Fruit fly (Drosophila melanogaster) whole organism: ENCODE measurements around the gene Ctu2.

Experiments used
- CG8478 ChIP-seq: fragments of >200 bp; optimal IDR thresholded peaks from 2 replicates; lab custom pipeline; 2018; ENCODE audit warnings: inconsistent platforms
- Dll ChIP-seq: fragments of >200 bp; optimal IDR thresholded peaks from 2 replicates; lab custom pipeline; 2017
- EcR ChIP-seq, 2 experiments: fragments of >200 bp; optimal IDR thresholded peaks; 2 replicates each; lab custom pipeline; 2017; ENCODE audit warnings: missing biosample characterization in 2 of 2, missing genetic modification characterization in 2 of 2, missing genetic modification reagents in 2 of 2
- pan ChIP-seq: fragments of >200 bp; optimal IDR thresholded peaks from 2 replicates; lab custom pipeline; 2017
- psq ChIP-seq: fragments of >200 bp; optimal IDR thresholded peaks from 2 replicates; lab custom pipeline; 2017
- usp ChIP-seq: fragments of >200 bp; optimal IDR thresholded peaks from 2 replicates; lab custom pipeline; 2017; ENCODE audit warnings: missing biosample characterization, missing genetic modification characterization, mixed read lengths

The Ctu2 gene

DNA sequence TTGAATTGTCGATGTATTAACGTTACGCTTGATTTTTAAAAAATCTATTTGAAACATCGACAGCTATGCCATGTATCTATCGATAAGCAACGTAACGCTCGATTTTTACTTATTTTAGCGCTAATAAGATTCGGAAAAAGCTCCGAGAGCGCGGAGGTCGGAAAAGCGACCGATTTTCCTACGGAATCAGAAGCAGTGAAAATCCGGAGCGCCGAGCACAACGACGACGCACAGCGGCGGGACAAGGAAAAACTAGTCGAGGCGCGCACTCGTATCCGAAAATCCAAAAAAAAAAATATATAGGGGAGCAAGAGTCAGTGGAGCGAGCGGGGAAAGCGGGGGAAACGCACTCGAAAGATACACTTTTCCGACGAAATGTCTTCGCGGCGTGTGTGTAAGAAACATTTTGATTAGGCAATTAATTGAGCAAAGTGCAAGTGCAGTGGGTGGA, 25.6 kb upstream of the Ctu2 start, which contains the start of gene CG10132:
Gene CG10132 (plus strand): TSS at position 189 of the 451 bp plus-strand sequence.
- TF ChIP-seq CG8478 (lab: Kevin White, UChicago): no peak
- no peak for TF ChIP-seq psq (lab: Kevin White, UChicago)
- TF ChIP-seq Dll (lab: Kevin White, UChicago): no peak
- TF ChIP-seq usp (GFP tag; lab: Kevin White, UChicago): no peak

DNA sequence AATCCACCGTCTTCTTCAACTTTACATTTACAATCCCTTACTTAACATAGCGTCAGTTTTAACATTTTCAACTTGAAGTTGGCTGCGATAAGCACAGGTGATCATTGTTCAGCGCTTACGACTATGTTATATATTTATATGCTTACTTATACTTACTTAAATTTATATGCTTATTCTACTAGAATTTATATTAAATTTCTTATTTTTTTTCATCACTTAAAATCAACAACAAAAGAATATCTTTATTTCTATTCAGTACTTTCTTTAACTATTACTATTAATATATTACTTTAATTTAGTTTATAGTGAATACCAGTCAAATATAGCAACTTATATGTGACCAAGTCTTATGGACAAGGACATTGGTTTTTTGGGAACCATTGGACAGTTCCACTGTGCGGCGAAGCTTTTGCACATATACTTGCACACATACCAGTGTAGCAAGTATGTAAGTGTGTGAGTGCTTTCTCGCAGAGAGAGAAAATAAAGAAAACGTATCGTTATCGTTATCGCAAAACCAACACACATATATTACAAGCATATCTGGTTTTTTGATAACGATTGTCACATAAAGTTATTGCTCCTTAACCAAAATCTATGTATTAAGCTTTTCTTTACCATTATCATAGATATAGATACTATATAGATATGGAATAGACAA, 24.2 kb upstream of the Ctu2 start, which contains the start of gene Hasp:
Gene Hasp (minus strand): TSS at position 51 of the 661 bp plus-strand sequence.
- TF ChIP-seq Dll (lab: Kevin White, UChicago): no peak

DNA sequence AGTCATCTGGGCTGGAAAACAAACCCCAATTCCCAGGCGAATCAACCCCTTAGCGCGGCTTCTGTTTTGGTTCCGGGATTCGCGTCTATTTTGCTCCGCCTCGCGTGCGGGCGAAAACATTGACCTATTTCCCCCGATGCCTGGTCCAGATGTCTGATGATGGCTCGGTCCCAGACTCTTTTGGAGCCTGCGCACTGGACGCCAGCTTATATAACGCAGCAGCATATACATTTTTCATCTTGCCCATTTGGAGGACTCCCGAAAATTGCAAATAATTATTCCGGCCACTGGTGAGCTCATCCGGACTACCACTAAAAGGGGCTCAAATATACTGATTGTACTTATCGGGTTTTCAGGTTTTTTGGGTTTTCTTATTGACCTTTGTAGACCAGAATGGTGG, 23.0 kb upstream of the Ctu2 start:
- TF ChIP-seq CG8478 (lab: Kevin White, UChicago) (no peak), EcR (GFP tag; optimal IDR thresholded peaks at IDR 0.05; lab: Kevin White, UChicago) (no peak), psq (lab: Kevin White, UChicago) (no peak), Dll (lab: Kevin White, UChicago) (no peak), usp (GFP tag; lab: Kevin White, UChicago) (no peak), pan (lab: Kevin White, UChicago) (no peak)

- TF ChIP-seq EcR (GFP tag; optimal IDR thresholded peaks at IDR 0.05; lab: Kevin White, UChicago) (no peak), pan (lab: Kevin White, UChicago) (no peak), CG8478 (lab: Kevin White, UChicago) (no peak)
Observed at dm6 chr2L:19512184-19512583, 19.1 kb upstream of the Ctu2 start.

DNA sequence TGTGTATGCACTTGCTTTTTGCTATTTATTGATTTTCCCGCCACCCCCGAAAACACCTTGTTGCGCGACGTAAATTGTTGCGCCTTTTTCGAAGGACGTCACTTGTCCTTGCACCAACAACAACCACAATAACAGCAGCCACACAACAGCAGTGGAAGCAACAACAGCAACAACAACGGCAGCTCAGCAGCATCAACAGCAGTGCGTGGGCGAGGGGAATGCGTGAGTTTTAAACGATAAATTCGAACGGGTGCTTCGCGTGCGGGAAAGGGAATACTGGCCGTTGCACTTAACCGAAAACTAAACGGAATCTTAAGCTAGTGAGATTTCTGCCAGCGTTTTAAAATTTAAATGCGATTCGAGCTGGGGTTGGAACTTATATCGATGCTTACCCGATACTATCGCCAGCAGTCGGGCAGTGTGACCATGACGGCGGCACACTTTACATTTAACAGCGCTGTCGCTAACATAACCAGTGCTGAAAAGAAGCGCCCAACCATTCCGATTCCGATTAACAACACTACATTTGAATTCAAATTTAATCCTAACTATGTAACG, 15.4 kb upstream of the Ctu2 start, which contains the start of gene cyst:
Gene cyst (minus strand): TSS at position 404 of the 558 bp plus-strand sequence.
- TF ChIP-seq CG8478 (lab: Kevin White, UChicago) (no peak), Dll (lab: Kevin White, UChicago) (no peak), usp (GFP tag; lab: Kevin White, UChicago) (no peak), pan (lab: Kevin White, UChicago) (no peak), EcR (GFP tag; optimal IDR thresholded peaks at IDR 0.05; lab: Kevin White, UChicago) (no peak), psq (lab: Kevin White, UChicago) (no peak)

DNA sequence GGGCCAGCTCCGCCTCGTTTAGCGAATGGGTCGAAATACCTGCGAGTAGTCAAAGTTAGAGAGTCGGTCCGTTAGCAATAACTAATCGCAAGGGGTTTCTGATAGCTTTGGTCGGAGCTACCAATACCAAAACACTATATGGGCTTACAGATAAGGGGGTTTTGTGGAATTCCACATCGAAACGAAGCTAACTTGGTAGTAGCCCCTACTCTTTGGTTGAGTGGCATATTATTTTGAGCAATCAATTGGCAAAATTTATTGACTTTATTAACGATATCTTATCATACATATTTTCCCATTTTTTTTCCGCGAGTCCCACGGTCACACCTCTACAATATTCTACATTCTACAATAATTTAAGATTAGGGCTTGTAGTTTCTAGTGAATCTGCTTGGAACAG, 13.3 kb upstream of the Ctu2 start:
- TF ChIP-seq EcR (GFP tag; optimal IDR thresholded peaks at IDR 0.05; lab: Kevin White, UChicago) (no peak), psq (lab: Kevin White, UChicago) (no peak), Dll (lab: Kevin White, UChicago) (no peak), usp (GFP tag; lab: Kevin White, UChicago) (no peak), pan (lab: Kevin White, UChicago) (no peak), CG8478 (lab: Kevin White, UChicago) (no peak)

dm6 chr2L:19497983-19498382, 4.9 kb upstream of the Ctu2 start, which contains the start of gene Top3alpha:
TSS of gene Top3alpha (plus strand) at chr2L:19498168.
- TF ChIP-seq EcR (GFP tag; optimal IDR thresholded peaks at IDR 0.05; lab: Kevin White, UChicago): no peak
- no peak for TF ChIP-seq pan (lab: Kevin White, UChicago)
- no peak for TF ChIP-seq CG8478 (lab: Kevin White, UChicago)
- no peak for TF ChIP-seq usp (GFP tag; lab: Kevin White, UChicago)
- TF ChIP-seq psq (lab: Kevin White, UChicago): no peak
- TF ChIP-seq Dll (lab: Kevin White, UChicago): no peak

DNA sequence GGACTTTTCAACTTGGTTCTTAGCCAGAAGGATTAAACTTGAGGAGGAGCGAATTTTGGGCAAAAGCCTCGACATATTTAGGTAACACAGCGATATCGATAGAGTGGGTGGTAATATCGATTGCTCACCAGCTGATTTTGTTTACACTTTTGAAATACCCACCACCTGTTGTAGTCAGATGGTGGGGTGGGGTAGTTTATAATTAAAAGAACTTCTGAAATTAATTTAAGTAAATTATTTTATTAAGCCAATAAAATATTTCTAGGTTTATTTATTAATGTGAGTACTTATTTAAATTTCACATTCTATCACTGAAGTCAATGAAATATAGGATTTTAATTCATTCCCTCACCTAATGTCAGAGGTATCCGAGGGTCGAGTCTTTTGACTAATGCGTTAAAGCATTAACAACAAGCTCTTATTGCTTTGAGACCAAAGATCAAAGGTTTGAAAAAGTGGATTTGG, 3.0 kb downstream of the Ctu2 start, which contains the start of the genes CG10194 and CG18094:
Gene CG10194 (minus strand): TSS at position 108 of the 465 bp plus-strand sequence.
Gene CG18094 (plus strand): TSS at position 266 of the 465 bp plus-strand sequence.
- TF ChIP-seq pan (lab: Kevin White, UChicago) (peak; percentile 94), Dll (lab: Kevin White, UChicago) (no peak)

DNA sequence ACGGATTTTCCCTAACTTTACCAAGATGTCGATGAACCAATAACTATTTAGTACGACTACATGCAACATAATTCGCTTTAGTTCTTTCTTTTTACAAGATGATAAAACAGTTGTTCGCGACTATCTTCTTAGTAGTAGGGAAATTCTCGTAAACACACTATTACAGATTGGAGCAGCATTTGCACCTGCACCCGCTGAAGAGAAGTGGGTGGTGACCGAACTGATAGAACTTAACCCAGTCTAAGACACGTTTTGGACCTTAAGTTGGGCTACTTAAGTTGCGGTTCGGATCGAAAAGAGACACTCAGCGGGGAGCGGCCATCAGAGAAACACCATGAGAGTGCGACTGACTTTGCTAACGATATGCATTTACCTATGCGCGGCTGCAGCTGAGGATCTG, 5.9 kb downstream of the Ctu2 start, which contains the start of gene CG13083:
Gene CG13083 (plus strand): TSS at position 301 of the 400 bp plus-strand sequence.
- no peak for TF ChIP-seq pan (lab: Kevin White, UChicago)
- TF ChIP-seq EcR (GFP tag; optimal IDR thresholded peaks at IDR 0.05; lab: Kevin White, UChicago): no peak
- no peak for TF ChIP-seq Dll (lab: Kevin White, UChicago)
- no peak for TF ChIP-seq CG8478 (lab: Kevin White, UChicago)
- TF ChIP-seq psq (lab: Kevin White, UChicago): no peak
- TF ChIP-seq usp (GFP tag; lab: Kevin White, UChicago): no peak

dm6 chr2L:19484539-19484938, 8.5 kb downstream of the Ctu2 start, which contains the start of the genes CG10195 and CG13084:
TSS of gene CG10195 (minus strand) at chr2L:19484705.
TSS of gene CG13084 (plus strand) at chr2L:19484930.
- TF ChIP-seq EcR (GFP tag; optimal IDR thresholded peaks at IDR 0.05; lab: Kevin White, UChicago) (no peak), pan (lab: Kevin White, UChicago) (no peak)

DNA sequence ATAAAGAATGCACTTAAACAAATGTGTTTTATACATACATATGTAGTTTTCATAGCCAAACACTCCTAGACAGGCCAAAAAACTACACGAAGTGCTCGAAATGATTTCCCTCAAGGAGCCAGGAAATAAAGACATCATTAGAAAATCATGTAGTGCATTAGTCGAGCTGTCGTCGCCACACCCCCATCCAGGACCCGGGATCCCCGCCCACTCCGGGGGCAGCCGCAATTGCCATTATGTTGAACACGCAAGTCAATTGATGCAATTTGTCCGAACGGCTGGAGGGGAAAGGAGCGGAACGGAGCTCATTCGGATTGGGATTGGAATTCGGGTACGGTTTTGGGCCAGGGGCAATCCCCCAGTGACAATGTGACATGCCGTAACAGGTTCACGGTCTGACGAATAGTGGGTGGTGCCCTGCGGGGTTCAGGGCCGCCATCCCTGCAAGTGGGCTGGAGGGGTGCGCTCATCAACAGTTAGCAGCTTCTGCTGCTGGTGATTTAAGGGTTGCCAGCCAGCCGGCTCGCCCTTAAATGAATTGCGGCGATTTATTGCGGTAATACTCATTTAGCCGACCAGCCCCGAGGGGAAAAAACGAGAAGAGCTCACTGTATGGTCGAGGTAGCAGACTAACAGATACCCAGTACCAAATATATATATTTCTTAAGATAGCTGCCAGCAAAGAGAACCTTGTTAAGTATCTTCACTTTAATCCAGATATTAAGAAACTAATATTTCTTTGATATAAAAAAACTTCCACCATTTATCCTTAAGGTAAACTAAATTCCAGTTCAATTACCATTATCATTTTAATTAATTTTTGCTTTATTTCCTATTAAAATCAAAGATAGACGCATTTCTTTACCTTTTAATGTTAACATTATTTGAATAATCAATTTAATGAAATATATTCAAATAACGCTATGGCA, 12.4 kb downstream of the Ctu2 start:
- TF ChIP-seq EcR (GFP tag; optimal IDR thresholded peaks at IDR 0.05; lab: Kevin White, UChicago): no peak
- no peak for TF ChIP-seq usp (GFP tag; lab: Kevin White, UChicago)
- TF ChIP-seq psq (lab: Kevin White, UChicago): no peak
- no peak for TF ChIP-seq CG8478 (lab: Kevin White, UChicago)
- no peak for TF ChIP-seq Dll (lab: Kevin White, UChicago)
- TF ChIP-seq pan (lab: Kevin White, UChicago): no peak
